Fruit fly (Drosophila melanogaster): ENCODE data around the gene U2af38.

U2af38 gene

dm6 chr2L:278134-278533 lies 16.3 kb downstream of the U2af38 start, which contains the start of gene CG17078:
CG17078 (minus strand) TSS chr2L:278234.
- TF ChIP-seq sage (GFP tag; optimal IDR thresholded peaks at IDR 0.05) (no peak), pan (optimal IDR thresholded peaks at IDR 0.05) (no peak), br (GFP tag; optimal IDR thresholded peaks at IDR 0.05) (no peak)

- TF ChIP-seq Myc (optimal IDR thresholded peaks at IDR 0.05) (peak; percentile 46), Rel (GFP tag; optimal IDR thresholded peaks at IDR 0.05) (no peak), Rel (tag; optimal IDR thresholded peaks at IDR 0.05) (peak; percentile 87), jim (GFP tag; optimal IDR thresholded peaks at IDR 0.05) (no peak), Jra (GFP tag; optimal IDR thresholded peaks at IDR 0.05) (peak; percentile 5), ey (GFP tag; optimal IDR thresholded peaks at IDR 0.05) (peak; percentile 25), Hr83 (GFP tag; optimal IDR thresholded peaks at IDR 0.05; ENCODE audit: poor library complexity, severe bottlenecking) (peak; percentile 49), HLH106 (tag; optimal IDR thresholded peaks at IDR 0.05) (peak; percentile 7), Abd-B (GFP tag; optimal IDR thresholded peaks at IDR 0.05) (no peak)
Observed at dm6 chr2L:277122-277671, 17.3 kb downstream of the U2af38 start, which contains the start of gene smo. smo (plus strand) TSS chr2L:277582.

dm6 chr2L:273603-274002 lies 20.9 kb downstream of the U2af38 start, which contains the start of the genes mbm and CG11555:
mbm (minus strand) TSS chr2L:273715.
CG11555 (plus strand) TSS chr2L:273836.
- no peak for TF ChIP-seq Rel (GFP tag; optimal IDR thresholded peaks at IDR 0.05)
- peak; percentile 6 for TF ChIP-seq Rel (tag; optimal IDR thresholded peaks at IDR 0.05)
- TF ChIP-seq usp (GFP tag; optimal IDR thresholded peaks at IDR 0.05): no peak
- TF ChIP-seq dsf (GFP tag; optimal IDR thresholded peaks at IDR 0.05; ENCODE audit: borderline replicate concordance): no peak
- no peak for TF ChIP-seq dmrt93B (GFP tag; optimal IDR thresholded peaks at IDR 0.05)
- TF ChIP-seq HLH106 (tag; optimal IDR thresholded peaks at IDR 0.05): peak; percentile 56
- TF ChIP-seq Sp1 (GFP tag; optimal IDR thresholded peaks at IDR 0.05): peak; percentile 40
- TF ChIP-seq Myc (optimal IDR thresholded peaks at IDR 0.05): peak; percentile 94

- TF ChIP-seq CG9705 (GFP tag; optimal IDR thresholded peaks at IDR 0.05) (no peak), Mio (GFP tag; optimal IDR thresholded peaks at IDR 0.05) (no peak), woc (GFP tag; optimal IDR thresholded peaks at IDR 0.05) (no peak), Dif (GFP tag; optimal IDR thresholded peaks at IDR 0.05; ENCODE audit: partially characterized antibody) (no peak), lola (GFP tag; optimal IDR thresholded peaks at IDR 0.05) (no peak), Vsx2 (GFP tag; optimal IDR thresholded peaks at IDR 0.05; ENCODE audit: partially characterized antibody) (no peak), tai (GFP tag; optimal IDR thresholded peaks at IDR 0.05) (no peak), dsf (GFP tag; optimal IDR thresholded peaks at IDR 0.05; ENCODE audit: borderline replicate concordance) (no peak), sage (GFP tag; optimal IDR thresholded peaks at IDR 0.05) (no peak), usp (GFP tag; optimal IDR thresholded peaks at IDR 0.05) (no peak), N (GFP tag; optimal IDR thresholded peaks at IDR 0.05) (no peak)
Observed at dm6 chr2L:271553-271952, 22.9 kb downstream of the U2af38 start, which contains the start of gene Dus1. Dus1 (minus strand) TSS chr2L:271744.

- no peak for TF ChIP-seq sv (GFP tag; optimal IDR thresholded peaks at IDR 0.05)
Observed at dm6 chr2L:268788-269187, 25.7 kb downstream of the U2af38 start, which contains the start of gene CG3345. CG3345 (plus strand) TSS chr2L:269088.

- TF ChIP-seq foxo (GFP tag; optimal IDR thresholded peaks at IDR 0.05) (peak in 1 of 2 experiments; percentile 92), Hr78 (GFP tag; optimal IDR thresholded peaks at IDR 0.05) (no peak), dmrt93B (GFP tag; optimal IDR thresholded peaks at IDR 0.05) (no peak), usp (GFP tag; optimal IDR thresholded peaks at IDR 0.05) (no peak), OdsH (GFP tag; optimal IDR thresholded peaks at IDR 0.05) (peak; percentile 85), fru (GFP tag; optimal IDR thresholded peaks at IDR 0.05) (peak; percentile 86), pan (optimal IDR thresholded peaks at IDR 0.05) (no peak), GATAd (GFP tag; optimal IDR thresholded peaks at IDR 0.05) (no peak), dl (GFP tag; optimal IDR thresholded peaks at IDR 0.05; ENCODE audit: insufficient read depth in 1 of 2, partially characterized antibody in 2 of 2) (no peak), Dif (GFP tag; optimal IDR thresholded peaks at IDR 0.05; ENCODE audit: partially characterized antibody) (no peak), brk (GFP tag; optimal IDR thresholded peaks at IDR 0.05) (no peak), jim (GFP tag; optimal IDR thresholded peaks at IDR 0.05) (no peak), rgr (GFP tag; optimal IDR thresholded peaks at IDR 0.05) (peak; percentile 85), br (GFP tag; optimal IDR thresholded peaks at IDR 0.05) (no peak), ey (GFP tag; optimal IDR thresholded peaks at IDR 0.05) (peak; percentile 61), Rel (GFP tag; optimal IDR thresholded peaks at IDR 0.05) (no peak), Rel (tag; optimal IDR thresholded peaks at IDR 0.05) (no peak), Hnf4 (GFP tag; optimal IDR thresholded peaks at IDR 0.05) (no peak), psq (GFP tag; optimal IDR thresholded peaks at IDR 0.05) (peak; percentile 80), tai (GFP tag; optimal IDR thresholded peaks at IDR 0.05) (no peak), sage (GFP tag; optimal IDR thresholded peaks at IDR 0.05) (no peak), HLH106 (tag; optimal IDR thresholded peaks at IDR 0.05) (peak; percentile 76), Myc (optimal IDR thresholded peaks at IDR 0.05) (no peak), N (GFP tag; optimal IDR thresholded peaks at IDR 0.05) (no peak), sv (GFP tag; optimal IDR thresholded peaks at IDR 0.05) (peak; percentile 93), Mio (GFP tag; optimal IDR thresholded peaks at IDR 0.05) (no peak), h (GFP tag; optimal IDR thresholded peaks at IDR 0.05) (peak; percentile 89), Abd-B (GFP tag; optimal IDR thresholded peaks at IDR 0.05) (no peak), dsf (GFP tag; optimal IDR thresholded peaks at IDR 0.05; ENCODE audit: borderline replicate concordance) (no peak)
Observed at dm6 chr2L:267441-268089, 26.9 kb downstream of the U2af38 start, which contains the start of gene CG17075. CG17075 (minus strand) TSS chr2L:267505.

Measured in whole organism, wandering third instar larva.